Fruit fly (Drosophila melanogaster): ENCODE data around the gene CG31730.

The CG31730 gene

DNA sequence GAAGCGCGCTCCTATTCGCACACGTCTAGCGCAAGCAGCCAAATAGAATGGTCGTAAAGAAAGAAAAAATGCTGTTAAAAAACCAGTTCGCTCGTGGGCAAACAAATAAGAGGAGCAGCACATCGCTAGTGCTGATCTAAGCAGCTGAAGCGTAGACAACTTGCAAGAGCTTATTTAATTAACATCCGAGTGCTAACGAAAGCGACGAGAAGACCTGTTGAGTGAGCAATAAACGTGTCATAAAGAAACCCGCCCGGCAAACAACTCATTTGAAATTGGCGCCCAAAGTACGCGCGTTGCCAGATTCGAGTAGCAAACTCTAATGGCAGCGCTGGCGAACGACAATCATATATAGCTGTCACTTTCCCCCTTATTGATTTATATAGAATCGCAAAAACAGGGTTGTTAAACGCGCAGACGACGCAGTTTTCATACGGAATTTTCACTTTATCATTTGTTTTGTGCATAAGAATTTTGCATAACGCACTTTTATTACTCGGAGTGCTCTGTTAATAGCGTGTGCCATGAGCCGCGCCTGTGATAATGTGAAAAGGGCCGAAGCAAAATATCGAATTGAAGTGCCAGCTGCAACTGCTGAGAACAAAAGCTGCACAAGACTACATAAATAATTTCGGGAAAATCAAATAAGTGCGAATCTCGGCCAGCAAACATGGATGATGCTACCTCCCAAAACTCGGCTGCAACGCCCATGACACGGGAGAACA, 36.6 kb upstream of the CG31730 start (continued):
- no peak for TF ChIP-seq Trl (optimal IDR thresholded peaks at IDR 0.05)
- no peak for TF ChIP-seq Trl (GFP tag; optimal IDR thresholded peaks at IDR 0.05)
- no peak for TF ChIP-seq Pdp1 (GFP tag; optimal IDR thresholded peaks at IDR 0.05)
- TF ChIP-seq CG7963 (GFP tag; IDR thresholded peaks at IDR 0.05; ENCODE audit: partially characterized antibody): no peak
- TF ChIP-seq CG10431 (GFP tag; optimal IDR thresholded peaks at IDR 0.05): no peak
- peak; percentile 62; the same call in 2 of the 3 replicates for TF ChIP-seq z (GFP tag; IDR thresholded peaks at IDR 0.05)
- TF ChIP-seq CG9609 (GFP tag; optimal IDR thresholded peaks at IDR 0.05): no peak
- TF ChIP-seq Eip74EF (GFP tag; optimal IDR thresholded peaks at IDR 0.05): no peak
- no peak for TF ChIP-seq CG12219 (GFP tag; optimal IDR thresholded peaks at IDR 0.05)
- peak; percentile 56 for TF ChIP-seq CG12659 (GFP tag; optimal IDR thresholded peaks at IDR 0.05)
- peak; percentile 88 for TF ChIP-seq Med (GFP tag)
- TF ChIP-seq H15 (GFP tag; IDR thresholded peaks at IDR 0.05): no peak
- no peak for TF ChIP-seq sisA (GFP tag; IDR thresholded peaks at IDR 0.05)
- peak; percentile 48 for TF ChIP-seq Sin3A (optimal IDR thresholded peaks at IDR 0.05)
- no peak for TF ChIP-seq ems (GFP tag; optimal IDR thresholded peaks at IDR 0.05)
- peak; percentile 67 for TF ChIP-seq CG3847 (GFP tag; IDR thresholded peaks at IDR 0.05)
- peak; percentile 77 for TF ChIP-seq CG2116 (GFP tag; optimal IDR thresholded peaks at IDR 0.05)
- TF ChIP-seq ro (GFP tag; IDR thresholded peaks at IDR 0.05): no peak
- TF ChIP-seq ewg (GFP tag; optimal IDR thresholded peaks at IDR 0.05): peak; percentile 86
- no peak for TF ChIP-seq pho (GFP tag; optimal IDR thresholded peaks at IDR 0.05)
- TF ChIP-seq psq (GFP tag; optimal IDR thresholded peaks at IDR 0.05): no peak
- peak; percentile 96 for TF ChIP-seq CG10321 (GFP tag; IDR thresholded peaks at IDR 0.05)
- TF ChIP-seq CG2129 (GFP tag; IDR thresholded peaks at IDR 0.05; ENCODE audit: partially characterized antibody): no peak
- no peak for TF ChIP-seq tx (GFP tag; optimal IDR thresholded peaks at IDR 0.05)

DNA sequence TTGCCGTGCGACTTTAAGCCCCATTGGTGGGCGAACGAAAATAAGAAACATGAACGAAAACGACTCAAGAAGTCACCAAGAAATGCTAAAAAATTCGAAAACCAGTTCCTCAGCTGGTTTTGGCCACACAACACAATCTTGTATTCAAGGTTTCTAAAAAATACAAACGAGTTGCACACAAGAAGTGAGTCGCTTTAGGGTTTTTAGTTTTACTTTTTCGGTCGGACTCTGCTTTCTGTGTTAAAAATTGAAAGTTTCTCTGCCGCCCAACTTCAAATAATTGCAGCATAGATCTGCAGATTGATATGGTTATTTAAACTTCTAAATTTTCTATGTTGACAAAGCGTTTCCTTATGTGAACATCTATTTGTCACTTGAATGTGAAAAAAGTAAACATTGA, 33.1 kb upstream of the CG31730 start, which contains the start of gene CG16824:
TSS of gene CG16824 (plus strand) at position 384 of the 400 bp plus-strand sequence.
- peak; percentile 71 for TF ChIP-seq Ets65A (GFP tag)
- no peak for TF ChIP-seq MESR4 (GFP tag; optimal IDR thresholded peaks at IDR 0.05)
- TF ChIP-seq pum (GFP tag; optimal IDR thresholded peaks at IDR 0.05): no peak
- no peak for TF ChIP-seq dmrt11E (tag; optimal IDR thresholded peaks at IDR 0.05)
- no peak for TF ChIP-seq Scr (GFP tag; IDR thresholded peaks at IDR 0.05; ENCODE audit: partially characterized antibody)
- peak; percentile 88 for TF ChIP-seq pros (GFP tag; optimal IDR thresholded peaks at IDR 0.05)
- no peak for TF ChIP-seq CG12391 (tag; optimal IDR thresholded peaks at IDR 0.05)
- TF ChIP-seq chinmo (GFP tag; IDR thresholded peaks at IDR 0.05; ENCODE audit: partially characterized antibody): 0 out of 4 replicates have a peak, but pooled peaks have one; percentile 61
- TF ChIP-seq Blimp-1 (GFP tag; optimal IDR thresholded peaks at IDR 0.05): peak; percentile 75
- TF ChIP-seq sqz (GFP tag; optimal IDR thresholded peaks at IDR 0.05): no peak
- no peak for TF ChIP-seq CG2712 (tag; optimal IDR thresholded peaks at IDR 0.05)
- no peak for TF ChIP-seq CG6654 (GFP tag; optimal IDR thresholded peaks at IDR 0.05)
- no peak for TF ChIP-seq CG3281 (GFP tag; optimal IDR thresholded peaks at IDR 0.05)
- TF ChIP-seq odd (GFP tag; optimal IDR thresholded peaks at IDR 0.05): no peak

All from whole organism, embryonic.